Worm (Caenorhabditis elegans): ENCODE results near the gene C55A6.12.
A peak's percentile ranks its signal among the peaks of the same experiment; 100 is the strongest.

The C55A6.12 gene

DNA sequence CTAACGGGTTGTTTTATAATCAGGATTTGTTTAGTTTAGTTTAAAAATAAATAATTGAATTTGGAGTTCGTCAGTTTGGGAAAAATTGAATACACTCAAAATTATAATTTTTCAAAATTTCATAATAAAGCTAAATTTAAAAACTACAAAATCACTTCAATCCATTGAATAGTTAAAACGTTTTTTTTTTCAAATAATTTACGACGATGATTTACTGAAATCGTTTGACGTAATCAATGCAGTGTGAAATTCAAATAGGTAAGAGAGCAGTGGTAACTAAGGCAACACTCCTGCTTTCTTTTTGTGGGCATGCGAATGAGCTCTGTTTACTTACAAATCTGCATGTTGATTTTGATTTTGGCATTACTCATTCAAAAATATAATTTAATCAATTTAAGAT, 42.3 kb upstream of the C55A6.12 start, which contains the start of gene F38B7.10:
Gene F38B7.10 (plus strand): TSS at position 301 of the 400 bp plus-strand sequence.
- TF ChIP-seq chd-7 (tag; optimal IDR thresholded peaks at IDR 0.05) = no peak
- TF ChIP-seq ztf-28 (GFP tag; IDR thresholded peaks at IDR 0.05) = no peak
- TF ChIP-seq nhr-179 (tag; optimal IDR thresholded peaks at IDR 0.05) = no peak
- no peak for TF ChIP-seq lsl-1 (GFP tag; optimal IDR thresholded peaks at IDR 0.05)
- no peak for TF ChIP-seq F57C9.4 (tag; optimal IDR thresholded peaks at IDR 0.05)
- no peak for TF ChIP-seq attf-6 (GFP tag; IDR thresholded peaks at IDR 0.05)
- no peak for TF ChIP-seq Y79H2A.3 (GFP tag; conservative IDR thresholded peaks at IDR 0.05)
- no peak for TF ChIP-seq nhr-90 (tag; optimal IDR thresholded peaks at IDR 0.05)
- TF ChIP-seq xnd-1 (tag; optimal IDR thresholded peaks at IDR 0.05) = no peak
- TF ChIP-seq F33H1.4 (GFP tag; IDR thresholded peaks at IDR 0.05) = no peak
- TF ChIP-seq rpc-1 (optimal IDR thresholded peaks at IDR 0.05) = no peak
- no peak for TF ChIP-seq rpc-1 (tag; optimal IDR thresholded peaks at IDR 0.05)
- TF ChIP-seq cebp-2 (GFP tag; IDR thresholded peaks at IDR 0.05) = no peak
- no peak for TF ChIP-seq him-1 (tag; optimal IDR thresholded peaks at IDR 0.05)

DNA sequence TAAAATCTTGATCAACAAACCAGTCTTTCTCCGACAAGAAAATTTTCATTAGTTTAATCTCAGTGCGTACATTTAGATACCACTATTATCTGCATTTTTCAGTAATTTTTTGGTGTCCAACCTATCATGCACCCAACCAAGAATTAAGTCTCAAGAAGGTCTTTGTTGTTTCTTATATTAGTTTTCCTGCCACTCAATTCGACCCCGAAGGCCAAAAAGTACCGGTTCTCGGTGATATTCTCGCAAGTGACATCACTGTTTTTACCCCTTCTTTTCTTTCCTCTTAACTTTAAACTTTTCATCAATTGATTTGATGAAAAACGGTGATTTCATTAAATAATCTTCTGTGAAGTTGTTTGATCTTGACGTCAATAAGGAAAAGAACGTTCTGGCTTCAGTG, 40.6 kb upstream of the C55A6.12 start, which contains the start of gene F38B7.2:
Gene F38B7.2 (plus strand): TSS at position 400 of the 400 bp plus-strand sequence.
- TF ChIP-seq B0261.1 (tag; optimal IDR thresholded peaks at IDR 0.05) = no peak
- TF ChIP-seq ceh-40 (GFP tag; IDR thresholded peaks at IDR 0.05) = no peak
- TF ChIP-seq lin-26 (GFP tag; IDR thresholded peaks at IDR 0.05) = no peak
- TF ChIP-seq nfya-2 (GFP tag; IDR thresholded peaks at IDR 0.05) = no peak
- no peak for TF ChIP-seq zim-3 (tag; optimal IDR thresholded peaks at IDR 0.05)
- no peak for TF ChIP-seq egrh-3 (GFP tag; IDR thresholded peaks at IDR 0.05)
- no peak for TF ChIP-seq Y95B8A.8 (GFP tag; IDR thresholded peaks at IDR 0.05)
- 0 out of 2 replicates have a peak, but pooled peaks have one; percentile 15 for TF ChIP-seq pbrm-1 (GFP tag; IDR thresholded peaks at IDR 0.05)
- no peak for TF ChIP-seq lir-1 (GFP tag; conservative IDR thresholded peaks at IDR 0.05)

DNA sequence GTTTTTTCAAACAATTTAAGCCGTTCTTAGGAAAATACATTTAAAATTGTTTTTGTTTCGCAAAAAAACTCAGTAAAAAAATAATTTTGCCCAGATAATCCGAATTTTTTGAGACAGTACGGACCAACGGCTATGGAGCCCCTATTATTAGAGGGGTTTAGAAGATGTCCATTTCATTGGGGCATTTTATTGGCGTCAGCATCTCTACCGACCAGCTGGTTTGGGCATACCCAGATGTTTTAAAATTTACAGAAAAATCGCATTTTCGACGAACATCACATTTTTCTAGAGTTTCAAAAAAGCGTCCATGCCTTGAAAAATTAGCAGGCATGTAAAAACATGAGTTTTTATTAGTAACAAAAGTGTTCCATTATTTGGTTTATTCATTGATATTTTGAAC, 38.4 kb upstream of the C55A6.12 start:
- TF ChIP-seq aptf-2 (GFP tag; conservative IDR thresholded peaks at IDR 0.05) = 0 out of 2 replicates have a peak, but pooled peaks have one; percentile 7
- TF ChIP-seq Y53F4B.3 (GFP tag; IDR thresholded peaks at IDR 0.05) = 0 out of 2 replicates have a peak, but pooled peaks have one; percentile 34
- peak; percentile 3 for TF ChIP-seq gei-17 (GFP tag; optimal IDR thresholded peaks at IDR 0.05)
- TF ChIP-seq ceh-100 (GFP tag; IDR thresholded peaks at IDR 0.05) = peak; percentile 19; the same call in 1 of the 2 replicates
- TF ChIP-seq F52B5.7 (tag; optimal IDR thresholded peaks at IDR 0.05) = peak; percentile 76
- no peak for TF ChIP-seq sea-2 (GFP tag; IDR thresholded peaks at IDR 0.05)
- peak; percentile 30 for TF ChIP-seq somi-1 (GFP tag; optimal IDR thresholded peaks at IDR 0.05)
- 0 out of 2 replicates have a peak, but pooled peaks have one; percentile 46 for TF ChIP-seq bed-1 (GFP tag; IDR thresholded peaks at IDR 0.05)
- TF ChIP-seq Y53G8AR.9 (GFP tag; conservative IDR thresholded peaks at IDR 0.05) = 0 out of 2 replicates have a peak, but pooled peaks have one; percentile 21
- no peak for TF ChIP-seq athp-1 (tag; optimal IDR thresholded peaks at IDR 0.05)
- TF ChIP-seq rec-8 (tag; optimal IDR thresholded peaks at IDR 0.05) = no peak
- TF ChIP-seq let-607 (tag; optimal IDR thresholded peaks at IDR 0.05) = peak in 1 of 2 experiments; percentile 20
- TF ChIP-seq chd-7 (tag; optimal IDR thresholded peaks at IDR 0.05) = peak; percentile 44
- peak; percentile 6 for TF ChIP-seq ceh-79 (tag; optimal IDR thresholded peaks at IDR 0.05)
- peak; percentile 43; the same call in 1 of the 2 replicates for TF ChIP-seq K11D2.4 (GFP tag; IDR thresholded peaks at IDR 0.05)
- 0 out of 2 replicates have a peak, but pooled peaks have one; percentile 38 for TF ChIP-seq madf-3 (GFP tag; IDR thresholded peaks at IDR 0.05)
- TF ChIP-seq cebp-1 (GFP tag; IDR thresholded peaks at IDR 0.05) = peak; percentile 37; the same call in 1 of the 2 replicates
- peak; percentile 68 for TF ChIP-seq cebp-1 (tag; optimal IDR thresholded peaks at IDR 0.05)
- 0 out of 2 replicates have a peak, but pooled peaks have one; percentile 54 for TF ChIP-seq ztf-28 (GFP tag; IDR thresholded peaks at IDR 0.05)
- TF ChIP-seq attf-3 (GFP tag; conservative IDR thresholded peaks at IDR 0.05) = 0 out of 2 replicates have a peak, but pooled peaks have one; percentile 32
- TF ChIP-seq ztf-25 (GFP tag; IDR thresholded peaks at IDR 0.05) = peak; percentile 67; the same call in 1 of the 2 replicates
- no peak for TF ChIP-seq nhr-179 (tag; optimal IDR thresholded peaks at IDR 0.05)

Data from whole organism, young adult.